Worm (Caenorhabditis elegans): ENCODE data around the gene F22H10.6.

The F22H10.6 gene

DNA sequence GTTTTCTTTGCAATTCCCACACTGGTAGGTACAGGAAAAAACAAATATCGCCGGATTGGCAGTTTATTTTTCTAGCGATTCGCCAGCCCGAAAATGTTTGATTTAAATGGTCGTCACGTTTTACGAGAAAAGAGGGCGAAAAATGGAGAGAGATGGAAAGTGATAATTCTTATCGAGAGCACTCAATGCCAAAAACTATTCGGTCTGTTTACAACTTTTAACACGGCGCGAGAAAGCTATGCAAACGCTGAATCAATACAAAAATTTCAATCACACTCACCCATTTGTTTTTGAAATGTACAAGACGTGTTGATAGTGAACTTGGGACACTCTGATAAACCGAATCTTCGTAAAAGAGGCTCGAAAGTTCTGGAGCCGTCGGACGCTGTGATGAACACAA is 18.5 kb downstream of the F22H10.6 start:
- TF ChIP-seq fkh-2 (tag; optimal IDR thresholded peaks at IDR 0.05) (no peak), sea-2 (GFP tag; optimal IDR thresholded peaks at IDR 0.05) (no peak), elt-2 (tag; optimal IDR thresholded peaks at IDR 0.05) (peak; percentile 74), eor-1 (tag; optimal IDR thresholded peaks at IDR 0.05) (no peak), jun-1 (tag; optimal IDR thresholded peaks at IDR 0.05) (peak; percentile 1), skn-1 (tag; optimal IDR thresholded peaks at IDR 0.05) (peak; percentile 13), zag-1 (tag; optimal IDR thresholded peaks at IDR 0.05) (no peak), lin-15B (tag; optimal IDR thresholded peaks at IDR 0.05) (no peak), pqm-1 (tag; optimal IDR thresholded peaks at IDR 0.05) (peak; percentile 66), ZK546.5 (tag; optimal IDR thresholded peaks at IDR 0.05) (no peak), elt-3 (tag; optimal IDR thresholded peaks at IDR 0.05) (no peak), nhr-25 (tag; optimal IDR thresholded peaks at IDR 0.05) (no peak), nhr-11 (tag; optimal IDR thresholded peaks at IDR 0.05) (no peak), nhr-77 (tag; optimal IDR thresholded peaks at IDR 0.05) (no peak), fos-1 (tag; optimal IDR thresholded peaks at IDR 0.05) (no peak), nhr-28 (tag; optimal IDR thresholded peaks at IDR 0.05) (no peak), nhr-76 (tag; optimal IDR thresholded peaks at IDR 0.05) (no peak), pha-4 (tag; optimal IDR thresholded peaks at IDR 0.05) (peak; percentile 58), lin-39 (tag; optimal IDR thresholded peaks at IDR 0.05) (no peak)

DNA sequence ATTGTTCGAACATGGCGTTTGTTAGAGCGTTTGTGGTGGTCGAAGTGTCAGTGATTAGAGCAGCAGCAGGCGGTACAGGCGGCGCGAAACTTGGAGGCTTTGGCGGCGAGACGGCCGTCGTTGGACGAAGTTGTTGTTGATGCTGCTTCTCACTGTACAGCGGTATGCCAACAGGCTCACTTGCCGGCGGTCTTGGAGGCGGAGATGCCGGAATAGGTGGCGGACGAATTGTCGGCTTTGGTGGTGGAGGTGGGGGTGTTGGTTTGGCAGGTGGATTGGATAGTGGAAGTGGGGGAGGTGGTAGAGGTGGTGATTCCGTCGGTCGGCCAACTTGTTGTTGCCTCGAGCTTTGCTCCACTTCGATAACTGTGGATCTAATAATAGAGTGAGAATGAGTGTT is 19.9 kb downstream of the F22H10.6 start:
- peak; percentile 24 for TF ChIP-seq pqm-1 (tag; optimal IDR thresholded peaks at IDR 0.05)
- TF ChIP-seq mdl-1 (tag; optimal IDR thresholded peaks at IDR 0.05) = no peak
- peak; percentile 26 for TF ChIP-seq elt-2 (tag; optimal IDR thresholded peaks at IDR 0.05)
- TF ChIP-seq egl-27 (tag; optimal IDR thresholded peaks at IDR 0.05) = no peak
- TF ChIP-seq elt-1 (tag; optimal IDR thresholded peaks at IDR 0.05) = no peak

DNA sequence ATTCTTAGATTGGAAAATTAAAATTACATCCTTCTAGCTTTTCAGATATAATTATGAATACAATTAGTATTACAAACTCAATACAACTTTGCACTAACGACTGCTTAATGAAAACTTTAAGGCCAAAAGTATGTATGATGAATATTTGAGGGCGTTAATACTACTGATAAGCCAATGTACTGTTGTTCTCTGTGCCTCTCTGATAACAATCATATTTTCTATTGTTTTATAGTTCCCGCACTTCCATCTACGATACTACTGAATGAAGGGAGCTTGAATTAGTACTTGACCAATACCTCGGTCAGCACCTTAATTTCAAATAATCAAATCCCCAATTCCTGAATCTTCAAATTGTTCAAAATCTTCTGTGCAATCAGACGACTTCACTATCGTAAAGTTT is 22.0 kb downstream of the F22H10.6 start:
- TF ChIP-seq elt-2 (tag; optimal IDR thresholded peaks at IDR 0.05) = peak; percentile 54
- no peak for TF ChIP-seq ztf-4 (tag; optimal IDR thresholded peaks at IDR 0.05)
- TF ChIP-seq zag-1 (tag; optimal IDR thresholded peaks at IDR 0.05) = no peak
- no peak for TF ChIP-seq nhr-77 (tag; optimal IDR thresholded peaks at IDR 0.05)
- no peak for TF ChIP-seq ztf-11 (tag; optimal IDR thresholded peaks at IDR 0.05)
- no peak for TF ChIP-seq mml-1 (tag; optimal IDR thresholded peaks at IDR 0.05)
- TF ChIP-seq nhr-237 (tag; optimal IDR thresholded peaks at IDR 0.05) = no peak
- TF ChIP-seq pqm-1 (tag; optimal IDR thresholded peaks at IDR 0.05) = peak; percentile 82
- TF ChIP-seq fos-1 (tag; optimal IDR thresholded peaks at IDR 0.05) = no peak
- no peak for TF ChIP-seq lin-15B (tag; optimal IDR thresholded peaks at IDR 0.05)
- TF ChIP-seq nhr-28 (tag; optimal IDR thresholded peaks at IDR 0.05) = no peak

DNA sequence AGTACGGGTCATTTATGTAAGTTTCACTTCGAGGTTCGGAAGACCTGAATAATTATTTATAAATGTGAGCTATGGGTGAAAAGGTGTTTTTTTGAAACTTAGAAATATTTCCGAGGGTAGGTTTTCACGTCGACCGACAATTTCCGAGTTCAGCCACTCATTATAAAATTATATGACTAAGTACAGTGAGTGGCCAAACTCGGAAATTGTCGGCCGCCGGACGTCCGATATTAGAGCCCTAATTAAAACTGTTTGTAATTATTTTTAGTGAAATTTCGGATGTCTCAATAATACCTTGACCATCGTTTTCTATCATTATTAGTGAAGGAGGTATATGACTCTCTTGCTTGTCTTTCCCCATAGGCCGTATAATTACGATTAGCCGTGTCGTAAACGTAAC is 23.6 kb downstream of the F22H10.6 start:
- TF ChIP-seq pqm-1 (tag; optimal IDR thresholded peaks at IDR 0.05) (peak; percentile 16), nhr-25 (tag; optimal IDR thresholded peaks at IDR 0.05) (no peak)

DNA sequence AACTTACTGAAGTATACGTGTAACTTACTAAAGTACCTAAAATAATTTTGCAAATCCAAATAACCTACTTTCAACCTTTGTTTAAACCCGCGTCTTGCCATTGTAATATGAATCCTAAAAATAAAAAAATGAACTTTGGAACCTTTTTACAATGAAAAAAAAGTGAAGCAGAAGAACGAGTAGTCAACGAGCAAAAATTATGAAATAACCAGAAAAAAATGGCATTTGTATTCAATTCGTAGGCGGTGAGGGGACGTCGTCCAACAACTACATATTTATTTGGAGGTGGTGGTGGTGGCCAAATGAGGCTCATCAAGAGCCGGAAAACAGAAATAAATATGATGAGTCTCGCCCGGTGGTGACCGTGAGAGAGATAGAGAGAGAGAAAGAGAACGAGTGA is 28.4 kb downstream of the F22H10.6 start, which contains the start of gene F43B10.1:
Gene F43B10.1 (minus strand): TSS at position 101 of the 400 bp plus-strand sequence.
- TF ChIP-seq nhr-43 (tag; optimal IDR thresholded peaks at IDR 0.05; ENCODE audit: poor library complexity, severe bottlenecking) (no peak), nhr-25 (tag; optimal IDR thresholded peaks at IDR 0.05) (no peak), pqm-1 (tag; optimal IDR thresholded peaks at IDR 0.05) (no peak), zag-1 (tag; optimal IDR thresholded peaks at IDR 0.05) (no peak)

DNA sequence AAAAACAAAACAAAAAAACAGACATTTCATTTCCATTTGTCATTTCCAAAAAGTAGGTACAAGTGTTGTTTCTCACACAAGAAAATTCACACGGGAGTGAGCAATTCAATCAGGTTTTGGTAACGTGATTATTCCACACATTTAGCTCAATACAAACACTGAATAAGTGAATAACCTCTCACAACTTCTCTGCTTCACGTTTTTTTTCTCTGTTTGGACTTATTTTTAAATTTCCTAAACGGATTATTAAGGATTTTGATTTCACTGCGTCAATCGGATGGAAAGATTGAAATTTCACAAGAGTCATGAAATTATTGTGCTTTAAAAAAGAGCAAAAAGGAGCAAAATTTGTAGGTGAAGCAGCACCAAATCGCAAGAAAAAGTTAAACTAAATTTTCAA is 30.9 kb downstream of the F22H10.6 start:
- TF ChIP-seq ama-1 (optimal IDR thresholded peaks at IDR 0.05) (no peak), nhr-28 (tag; optimal IDR thresholded peaks at IDR 0.05) (no peak), pqm-1 (tag; optimal IDR thresholded peaks at IDR 0.05) (no peak), lin-39 (tag; optimal IDR thresholded peaks at IDR 0.05) (no peak)

DNA sequence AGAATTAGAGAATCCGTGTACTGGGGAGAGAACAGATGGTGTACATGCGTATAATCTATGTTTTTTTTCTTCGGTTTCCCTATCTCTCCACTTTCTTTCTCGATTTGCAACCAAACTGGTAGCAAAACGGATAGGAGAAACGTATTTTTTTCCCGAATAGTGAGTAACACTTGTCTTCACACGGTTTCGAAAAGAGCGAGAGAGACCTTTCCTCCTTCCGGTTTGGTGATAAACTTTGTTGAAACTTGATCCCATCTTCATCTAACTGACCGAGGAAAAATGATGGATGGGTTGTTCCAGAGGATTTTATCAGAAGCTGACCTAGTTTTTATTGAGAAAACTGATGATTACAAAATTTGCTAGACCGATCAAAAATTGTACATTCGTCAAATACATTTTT is 32.8 kb downstream of the F22H10.6 start:
- peak in 1 of 3 experiments; percentile 43 for TF ChIP-seq elt-3 (tag; optimal IDR thresholded peaks at IDR 0.05)
- no peak for TF ChIP-seq lsy-12 (tag; optimal IDR thresholded peaks at IDR 0.05)

Measured in whole organism, L3 larva.